Worm (Caenorhabditis elegans) whole organism, L4/young adult: ENCODE results near the gene C28C12.12.

Experiments used
- W03F9.2 ChIP-seq: fragments of 150-350 bp; optimal IDR thresholded peaks from 2 replicates; lab custom pipeline; 2014; ENCODE audit warnings: missing biosample characterization, missing genetic modification characterization
- dao-5 ChIP-seq: sonication (generic microtip); optimal IDR thresholded peaks from 2 replicates; lab custom pipeline; 2016; ENCODE audit warnings: missing genotype, missing genetic modification characterization, moderate library complexity, missing compliant biosample characterization
- him-1 ChIP-seq: sonication (generic microtip); optimal IDR thresholded peaks from 2 replicates; lab custom pipeline; 2016; ENCODE audit warnings: missing genotype, missing genetic modification reagents, missing genetic modification characterization, missing compliant biosample characterization

DNA sequence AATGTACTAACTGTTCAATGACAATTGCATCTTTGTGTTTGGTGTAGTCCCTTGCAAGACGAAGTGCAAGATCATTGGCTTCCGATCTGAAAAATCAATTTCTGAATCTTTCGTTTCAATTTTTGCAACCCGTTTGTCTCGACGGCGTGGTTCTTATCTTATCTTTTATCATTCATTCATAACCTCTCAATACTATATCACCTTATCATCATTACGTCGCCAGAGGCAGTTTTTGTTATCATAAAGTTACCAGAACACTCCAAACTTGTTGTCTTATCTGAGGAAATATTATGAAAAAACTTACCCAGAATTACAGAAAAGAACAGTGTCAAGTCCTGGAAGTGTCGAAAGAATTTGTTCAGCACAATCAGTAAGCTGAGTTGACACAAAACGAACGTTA is 45.6 kb downstream of the C28C12.12 start:
- no peak for TF ChIP-seq him-1 (tag; lab: Kevin White, UChicago)
- no peak for TF ChIP-seq W03F9.2 (tag; lab: Kevin White, UChicago)
- TF ChIP-seq dao-5 (tag; lab: Kevin White, UChicago), result no peak
